Worm (Caenorhabditis elegans) whole organism, L2 larva: ENCODE measurements around the gene C18B2.4.

Experiments
- C34F6.9 ChIP-seq: fragments of 150-350 bp; optimal IDR thresholded peaks from 2 replicates; lab custom pipeline; 2014; ENCODE audit warnings: missing biosample characterization, missing genetic modification characterization
- F13H6.1 ChIP-seq: sonication (generic microtip); optimal IDR thresholded peaks from 2 replicates; lab custom pipeline; 2016; ENCODE audit warnings: missing genetic modification characterization, missing compliant biosample characterization
- R02D3.7 ChIP-seq: fragments of 150-350 bp; optimal IDR thresholded peaks from 2 replicates; lab custom pipeline; 2014; ENCODE audit warnings: missing biosample characterization, missing genetic modification characterization
- Y55F3AM.14 ChIP-seq: fragments of 200-800 bp; sonication (Bioruptor generic); optimal IDR thresholded peaks from 2 replicates; lab custom pipeline; 2018; ENCODE audit warnings: mild to moderate bottlenecking, missing genetic modification characterization, missing compliant biosample characterization
- ZK546.5 ChIP-seq: sonication (generic microtip); optimal IDR thresholded peaks from 2 replicates; lab custom pipeline; 2017; ENCODE audit warnings: missing biosample characterization, missing genetic modification characterization
- aly-2 ChIP-seq: fragments of 150-350 bp; optimal IDR thresholded peaks from 2 replicates; lab custom pipeline; 2014; ENCODE audit warnings: missing biosample characterization, missing genetic modification characterization
- ama-1 ChIP-seq: fragments of 150-350 bp; optimal IDR thresholded peaks from 2 replicates; lab custom pipeline; 2018; ENCODE audit warnings: inconsistent platforms
- blmp-1 ChIP-seq: sonication (generic microtip); optimal IDR thresholded peaks from 2 replicates; lab custom pipeline; 2017; ENCODE audit warnings: missing genetic modification characterization, mild to moderate bottlenecking, missing compliant biosample characterization, antibody characterized with exemption, moderate library complexity; ENCODE audit not compliant: insufficient read depth
- ceh-82 ChIP-seq: fragments of 150-350 bp; optimal IDR thresholded peaks from 2 replicates; lab custom pipeline; 2014; ENCODE audit warnings: missing biosample characterization, missing genetic modification characterization
- crh-2 ChIP-seq: sonication (generic microtip); optimal IDR thresholded peaks from 2 replicates; lab custom pipeline; 2017; ENCODE audit warnings: missing biosample characterization, missing genetic modification characterization
- dmd-4 ChIP-seq: sonication (generic microtip); optimal IDR thresholded peaks from 2 replicates; lab custom pipeline; 2017; ENCODE audit warnings: missing biosample characterization, missing genetic modification characterization
- egl-27 ChIP-seq: sonication (generic microtip); optimal IDR thresholded peaks from 3 replicates; lab custom pipeline; 2017; ENCODE audit warnings: missing biosample characterization, missing genetic modification reagents, missing genetic modification characterization
- elt-1 ChIP-seq: fragments of 150-350 bp; optimal IDR thresholded peaks from 2 replicates; lab custom pipeline; 2014; ENCODE audit warnings: missing biosample characterization, missing genetic modification characterization
- elt-3 ChIP-seq: sonication (generic microtip); optimal IDR thresholded peaks from 2 replicates; lab custom pipeline; 2017; ENCODE audit warnings: missing biosample characterization, missing genetic modification characterization
- fos-1 ChIP-seq: fragments of 150-350 bp; optimal IDR thresholded peaks from 2 replicates; lab custom pipeline; 2014; ENCODE audit warnings: missing biosample characterization, missing genetic modification characterization
- lin-11 ChIP-seq: fragments of 150-350 bp; sonication (generic microtip); optimal IDR thresholded peaks from 2 replicates; lab custom pipeline; 2014; ENCODE audit warnings: missing biosample characterization, missing genetic modification characterization, inconsistent platforms, mixed read lengths
- lin-13 ChIP-seq: fragments of 150-350 bp; optimal IDR thresholded peaks from 2 replicates; lab custom pipeline; 2014; ENCODE audit warnings: missing biosample characterization, missing genetic modification reagents, missing genetic modification characterization
- lin-39 ChIP-seq: fragments of 150-350 bp; optimal IDR thresholded peaks from 2 replicates; lab custom pipeline; 2014; ENCODE audit warnings: missing biosample characterization, missing genetic modification reagents, missing genetic modification characterization
- mab-5 ChIP-seq: fragments of 150-350 bp; optimal IDR thresholded peaks from 2 replicates; lab custom pipeline; 2014; ENCODE audit warnings: missing biosample characterization, missing genetic modification characterization
- nhr-10 ChIP-seq: sonication (generic microtip); optimal IDR thresholded peaks from 2 replicates; lab custom pipeline; 2017; ENCODE audit warnings: missing biosample characterization, missing genetic modification characterization
- nhr-11 ChIP-seq: fragments of 150-350 bp; optimal IDR thresholded peaks from 2 replicates; lab custom pipeline; 2014; ENCODE audit warnings: missing biosample characterization, missing genetic modification characterization
- nhr-12 ChIP-seq: fragments of 150-350 bp; optimal IDR thresholded peaks from 2 replicates; lab custom pipeline; 2014; ENCODE audit warnings: missing biosample characterization, missing genetic modification characterization
- nhr-129 ChIP-seq: fragments of 150-350 bp; optimal IDR thresholded peaks from 2 replicates; lab custom pipeline; 2014; ENCODE audit warnings: missing biosample characterization, missing genetic modification characterization
- nhr-21 ChIP-seq: fragments of 150-350 bp; optimal IDR thresholded peaks from 2 replicates; lab custom pipeline; 2014; ENCODE audit warnings: missing biosample characterization, missing genetic modification characterization
- nhr-23 ChIP-seq: fragments of 150-350 bp; optimal IDR thresholded peaks from 2 replicates; lab custom pipeline; 2014; ENCODE audit warnings: missing biosample characterization, missing genetic modification reagents, missing genetic modification characterization
- nhr-237 ChIP-seq: fragments of 150-350 bp; optimal IDR thresholded peaks from 2 replicates; lab custom pipeline; 2014; ENCODE audit warnings: missing biosample characterization, missing genetic modification characterization
- nhr-6 ChIP-seq: fragments of 150-350 bp; optimal IDR thresholded peaks from 2 replicates; lab custom pipeline; 2014; ENCODE audit warnings: missing biosample characterization, missing genetic modification characterization
- peb-1 ChIP-seq: fragments of 150-350 bp; optimal IDR thresholded peaks from 2 replicates; lab custom pipeline; 2014; ENCODE audit warnings: missing biosample characterization, missing genetic modification characterization
- sem-4 ChIP-seq: fragments of 150-350 bp; optimal IDR thresholded peaks from 2 replicates; lab custom pipeline; 2014; ENCODE audit warnings: missing biosample characterization, missing genetic modification reagents, missing genetic modification characterization
- sma-3 ChIP-seq: sonication (generic microtip); optimal IDR thresholded peaks from 2 replicates; lab custom pipeline; 2016; ENCODE audit warnings: missing genetic modification reagents, missing genetic modification characterization, missing compliant biosample characterization
- sma-9 ChIP-seq, 2 experiments: fragments of 150-350 bp in 1 of 2; sonication (generic microtip) in 1 of 2; optimal IDR thresholded peaks; 2 replicates each; lab custom pipeline; 2014 to 2016; ENCODE audit warnings: missing genetic modification characterization in 2 of 2, mild to moderate bottlenecking in 1 of 2, missing biosample characterization in 1 of 2, missing compliant biosample characterization in 1 of 2, missing genetic modification reagents in 1 of 2, moderate library complexity in 1 of 2
- snpc-4 ChIP-seq: fragments of 150-350 bp; optimal IDR thresholded peaks from 2 replicates; lab custom pipeline; 2014; ENCODE audit warnings: missing biosample characterization, missing genetic modification characterization
- unc-39 ChIP-seq: fragments of 150-350 bp; optimal IDR thresholded peaks from 2 replicates; lab custom pipeline; 2014; ENCODE audit warnings: missing biosample characterization, missing genetic modification characterization
- unc-62 ChIP-seq: fragments of 150-350 bp; optimal IDR thresholded peaks from 2 replicates; lab custom pipeline; 2014; ENCODE audit warnings: missing biosample characterization, missing genetic modification reagents, missing genetic modification characterization
- ztf-4 ChIP-seq: fragments of 150-350 bp; optimal IDR thresholded peaks from 2 replicates; lab custom pipeline; 2014; ENCODE audit warnings: missing biosample characterization, missing genetic modification characterization

The C18B2.4 gene

ce11 chrX:3573482-3573881 is 32.1 kb downstream of the C18B2.4 start, which contains the start of gene T27A10.5:
Gene T27A10.5, minus strand, starts transcription at chrX:3573582.
- TF ChIP-seq fos-1 (tag; lab: Kevin White, UChicago) (no peak), lin-11 (tag; lab: Kevin White, UChicago) (no peak), ceh-82 (no peak), elt-3 (tag; lab: Kevin White, UChicago) (no peak), sma-3 (no peak), blmp-1 (tag; lab: Kevin White, UChicago) (no peak), nhr-6 (tag; lab: Kevin White, UChicago) (no peak), nhr-12 (no peak), peb-1 (no peak), nhr-21 (no peak), nhr-129 (tag; lab: Kevin White, UChicago) (no peak)

ce11 chrX:3572490-3572889 is 33.1 kb downstream of the C18B2.4 start, which contains the start of gene vit-3:
Gene vit-3, minus strand, starts transcription at chrX:3572549.
- TF ChIP-seq C34F6.9 (tag; lab: Kevin White, UChicago) (no peak), fos-1 (tag; lab: Kevin White, UChicago) (no peak), sem-4 (tag; lab: Kevin White, UChicago) (no peak), nhr-10 (tag; lab: Kevin White, UChicago) (no peak), unc-39 (tag; lab: Kevin White, UChicago) (no peak), nhr-21 (no peak), snpc-4 (tag; lab: Kevin White, UChicago) (no peak), elt-3 (tag; lab: Kevin White, UChicago) (no peak), peb-1 (no peak), ztf-4 (tag; lab: Kevin White, UChicago) (no peak), dmd-4 (no peak), R02D3.7 (tag; lab: Kevin White, UChicago) (no peak), nhr-129 (tag; lab: Kevin White, UChicago) (no peak), lin-39 (tag; lab: Kevin White, UChicago) (no peak), F13H6.1 (tag; lab: Kevin White, UChicago) (no peak), lin-11 (tag; lab: Kevin White, UChicago) (no peak)

DNA sequence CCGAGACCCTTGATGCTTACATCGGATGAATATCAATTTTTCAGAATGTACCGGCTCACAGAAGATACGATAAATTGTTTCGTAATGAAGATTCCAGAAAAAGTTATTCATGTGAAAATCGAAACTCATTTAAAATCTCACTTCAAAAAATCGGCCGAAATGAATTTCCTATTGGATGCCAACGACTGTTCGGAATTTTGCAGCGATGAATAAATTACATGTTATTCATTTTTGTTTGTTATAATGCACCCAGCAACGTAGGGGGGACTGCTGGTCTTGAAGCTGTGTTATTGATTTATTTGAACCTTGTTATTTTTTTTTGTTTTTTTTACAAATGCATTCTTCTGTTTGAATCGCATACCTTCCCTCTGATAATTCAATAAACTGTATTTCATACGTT is 38.7 kb downstream of the C18B2.4 start:
- TF ChIP-seq nhr-11 (tag; lab: Kevin White, UChicago) (no peak), unc-39 (tag; lab: Kevin White, UChicago) (no peak), nhr-21 (no peak), C34F6.9 (tag; lab: Kevin White, UChicago) (no peak), ZK546.5 (tag; lab: Kevin White, UChicago) (no peak), ceh-82 (no peak), nhr-237 (tag; lab: Kevin White, UChicago) (no peak), lin-11 (tag; lab: Kevin White, UChicago) (no peak), mab-5 (no peak), dmd-4 (no peak), Y55F3AM.14 (GFP tag; lab: Kevin White, UChicago) (no peak), F13H6.1 (tag; lab: Kevin White, UChicago) (no peak), ztf-4 (tag; lab: Kevin White, UChicago) (no peak), crh-2 (tag; lab: Kevin White, UChicago) (no peak), nhr-23 (tag; lab: Kevin White, UChicago) (no peak), lin-13 (GFP tag; lab: Kevin White, UChicago) (no peak)

DNA sequence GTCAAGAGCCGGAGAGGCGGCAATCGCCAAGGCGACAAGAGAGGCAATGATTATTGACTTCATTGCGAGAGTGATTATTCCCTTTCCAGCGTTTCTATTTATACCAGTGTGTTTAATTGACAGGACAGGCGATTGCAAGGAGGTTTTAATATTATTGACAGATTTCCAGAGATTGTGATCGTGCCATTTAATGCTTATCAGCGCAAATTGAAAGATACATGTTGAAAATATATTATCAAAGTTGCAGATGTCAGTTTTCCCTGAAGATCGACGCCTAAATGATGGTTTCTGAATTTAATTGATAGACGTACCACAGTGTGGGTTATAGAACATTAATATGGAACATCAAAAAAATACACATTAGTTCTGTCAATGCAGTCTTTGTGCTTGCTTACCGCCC is 41.6 kb downstream of the C18B2.4 start, which contains the start of gene vit-4:
TSS of gene vit-4 (minus strand) at position 63 of the 400 bp plus-strand sequence.
- TF ChIP-seq lin-39 (tag; lab: Kevin White, UChicago) (no peak), aly-2 (tag; lab: Kevin White, UChicago) (no peak), dmd-4 (no peak), elt-1 (tag; lab: Kevin White, UChicago) (no peak), snpc-4 (tag; lab: Kevin White, UChicago) (no peak), ama-1 (lab: Kevin White, UChicago) (no peak), unc-62 (GFP tag; lab: Kevin White, UChicago) (no peak)

- TF ChIP-seq ama-1 (lab: Kevin White, UChicago) (no peak), egl-27 (no peak), fos-1 (tag; lab: Kevin White, UChicago) (peak; percentile 60), mab-5 (no peak), crh-2 (tag; lab: Kevin White, UChicago) (peak; percentile 3), unc-39 (tag; lab: Kevin White, UChicago) (no peak), sma-9 (GFP tag; optimal IDR thresholded peaks at IDR 0.05; lab: Kevin White, UChicago) (peak; percentile 31), sma-9 (tag; optimal IDR thresholded peaks at IDR 0.05; lab: Kevin White, UChicago) (no peak), F13H6.1 (tag; lab: Kevin White, UChicago) (no peak)
Measured at ce11 chrX:3555930-3556329, 49.6 kb downstream of the C18B2.4 start.
